Worm (Caenorhabditis elegans): Measurements from ENCODE around the gene srh-298.

srh-298 gene

DNA sequence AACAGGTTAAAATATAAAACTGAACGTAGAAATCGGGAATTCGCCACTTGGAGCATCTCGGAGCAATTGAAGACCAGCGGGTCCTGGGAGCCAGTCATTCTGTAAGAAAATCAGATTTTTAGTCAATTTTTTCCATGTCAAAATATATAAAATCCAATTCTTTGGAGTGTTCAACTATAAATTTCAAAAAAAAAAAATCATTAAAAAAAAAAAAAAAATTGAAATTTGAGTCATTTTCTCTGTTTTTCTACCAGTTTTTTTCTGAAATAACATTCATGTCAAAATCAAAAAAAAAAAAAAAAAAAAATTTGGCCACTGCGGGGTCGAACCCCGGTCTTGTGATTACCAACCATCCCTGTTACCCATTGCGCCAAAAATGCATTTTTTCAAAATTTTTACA is 35.1 kb upstream of the srh-298 start, which contains the start of gene srab-12:
TSS of gene srab-12 (minus strand) at position 101 of the 400 bp plus-strand sequence.
- no peak for TF ChIP-seq nhr-47 (tag; optimal IDR thresholded peaks at IDR 0.05)
- no peak for TF ChIP-seq egl-13 (tag; optimal IDR thresholded peaks at IDR 0.05)
- TF ChIP-seq snu-23 (GFP tag; optimal IDR thresholded peaks at IDR 0.05) = no peak
- TF ChIP-seq isw-1 (GFP tag; IDR thresholded peaks at IDR 0.05) = no peak
- no peak for TF ChIP-seq nhr-76 (tag; optimal IDR thresholded peaks at IDR 0.05)
- TF ChIP-seq mab-9 (GFP tag; IDR thresholded peaks at IDR 0.05) = no peak
- no peak for TF ChIP-seq ama-1 (optimal IDR thresholded peaks at IDR 0.05)
- TF ChIP-seq lin-15B (tag; optimal IDR thresholded peaks at IDR 0.05) = no peak
- no peak for TF ChIP-seq unc-98 (GFP tag; IDR thresholded peaks at IDR 0.05)
- TF ChIP-seq tbx-2 (tag; optimal IDR thresholded peaks at IDR 0.05) = no peak

DNA sequence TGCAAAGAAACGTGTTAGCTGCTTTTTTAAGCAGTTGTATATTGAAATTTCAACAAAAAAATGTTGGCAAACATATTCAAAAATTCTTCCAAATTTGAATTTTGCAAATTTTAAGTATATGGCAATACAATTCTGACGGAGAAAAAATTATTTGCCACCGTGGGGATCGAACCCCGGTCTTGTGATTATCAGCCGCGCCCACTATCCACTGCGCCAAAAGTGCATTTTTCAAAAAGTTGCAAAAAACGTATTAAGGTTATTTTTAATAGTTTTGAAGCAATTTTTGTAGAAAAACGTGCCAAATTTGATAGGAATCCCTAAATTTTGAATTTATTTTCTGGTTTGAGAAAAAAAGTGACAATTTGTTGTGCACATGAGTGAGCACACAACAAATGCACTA is 34.3 kb upstream of the srh-298 start:
- TF ChIP-seq ama-1 (optimal IDR thresholded peaks at IDR 0.05) = no peak
- no peak for TF ChIP-seq dpl-1 (GFP tag; optimal IDR thresholded peaks at IDR 0.05)
- TF ChIP-seq pqm-1 (tag; optimal IDR thresholded peaks at IDR 0.05) = no peak
- TF ChIP-seq snu-23 (GFP tag; optimal IDR thresholded peaks at IDR 0.05) = no peak
- no peak for TF ChIP-seq skn-1 (tag; optimal IDR thresholded peaks at IDR 0.05)
- no peak for TF ChIP-seq zip-4 (GFP tag; optimal IDR thresholded peaks at IDR 0.05)
- no peak for TF ChIP-seq sox-4 (tag; optimal IDR thresholded peaks at IDR 0.05)
- TF ChIP-seq nhr-85 (tag) = no peak
- no peak for TF ChIP-seq nhr-76 (tag; optimal IDR thresholded peaks at IDR 0.05)
- no peak for TF ChIP-seq fkh-8 (tag; optimal IDR thresholded peaks at IDR 0.05)

DNA sequence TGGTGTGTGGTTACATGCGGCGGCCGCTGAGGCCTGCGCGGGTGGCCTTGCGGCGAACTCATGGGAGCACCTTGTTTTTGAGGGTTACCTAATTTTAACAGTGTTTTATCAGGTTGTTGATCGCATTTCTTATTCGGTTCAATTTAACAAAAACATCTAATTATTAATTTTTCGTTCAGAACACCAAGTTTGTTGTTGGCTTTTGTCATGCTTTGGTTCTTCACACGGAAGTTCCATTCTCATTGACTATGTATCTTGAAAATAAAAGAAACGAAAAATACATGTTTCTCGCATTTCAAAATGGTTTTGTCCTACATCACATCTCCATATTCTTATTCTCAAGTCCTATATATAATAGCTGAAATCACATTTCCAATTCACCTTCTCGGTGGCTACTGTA is 28.5 kb upstream of the srh-298 start, which contains the start of gene srh-290:
TSS of gene srh-290 (plus strand) at position 301 of the 400 bp plus-strand sequence.
- TF ChIP-seq unc-130 (tag; optimal IDR thresholded peaks at IDR 0.05) (no peak), nhr-47 (tag; optimal IDR thresholded peaks at IDR 0.05) (no peak), ceh-63 (GFP tag; optimal IDR thresholded peaks at IDR 0.05) (no peak), ceh-88 (GFP tag; IDR thresholded peaks at IDR 0.05) (no peak), nhr-85 (tag) (no peak), lin-15B (tag; optimal IDR thresholded peaks at IDR 0.05) (no peak), hlh-4 (tag; optimal IDR thresholded peaks at IDR 0.05) (no peak), sptf-1 (tag; optimal IDR thresholded peaks at IDR 0.05) (no peak), aha-1 (tag; optimal IDR thresholded peaks at IDR 0.05) (no peak), nhr-20 (tag; optimal IDR thresholded peaks at IDR 0.05) (no peak), tbx-2 (tag; optimal IDR thresholded peaks at IDR 0.05) (no peak), nhr-90 (tag; optimal IDR thresholded peaks at IDR 0.05; ENCODE audit: poor library complexity) (no peak), ces-1 (GFP tag; optimal IDR thresholded peaks at IDR 0.05) (no peak)

DNA sequence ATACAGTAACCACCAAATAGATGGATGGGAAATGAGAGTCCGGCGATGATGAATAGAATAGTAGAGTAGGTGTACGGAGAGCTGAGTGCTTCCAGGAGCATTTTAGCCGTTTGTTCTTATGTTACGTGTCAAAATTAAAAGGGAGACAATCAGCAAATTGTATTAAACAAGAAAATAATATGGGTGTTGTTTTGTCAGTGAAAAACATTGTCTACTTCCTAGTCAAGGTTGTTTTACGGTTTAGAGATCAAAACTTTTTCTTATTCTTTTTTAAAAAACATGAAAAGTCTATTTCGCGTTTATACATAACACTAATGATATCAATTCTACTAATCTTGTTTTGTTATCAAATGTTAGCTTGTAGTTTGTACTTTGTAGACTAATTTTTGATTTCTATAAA is 24.7 kb upstream of the srh-298 start, which contains the start of gene srh-289:
TSS of gene srh-289 (minus strand) at position 101 of the 400 bp plus-strand sequence.
- TF ChIP-seq tlp-1 (tag; optimal IDR thresholded peaks at IDR 0.05) = no peak
- TF ChIP-seq sox-4 (tag; optimal IDR thresholded peaks at IDR 0.05) = no peak
- no peak for TF ChIP-seq nhr-71 (tag; optimal IDR thresholded peaks at IDR 0.05)
- no peak for TF ChIP-seq ceh-88 (GFP tag; IDR thresholded peaks at IDR 0.05)
- TF ChIP-seq C34B4.2 (tag; optimal IDR thresholded peaks at IDR 0.05) = no peak
- TF ChIP-seq dpl-1 (GFP tag; optimal IDR thresholded peaks at IDR 0.05) = no peak
- TF ChIP-seq sptf-1 (tag; optimal IDR thresholded peaks at IDR 0.05) = no peak
- TF ChIP-seq dsc-1 (tag; optimal IDR thresholded peaks at IDR 0.05) = no peak
- TF ChIP-seq jun-1 (tag; optimal IDR thresholded peaks at IDR 0.05) = no peak
- no peak for TF ChIP-seq ceh-63 (GFP tag; optimal IDR thresholded peaks at IDR 0.05)
- TF ChIP-seq lin-13 (GFP tag; optimal IDR thresholded peaks at IDR 0.05) = no peak
- no peak for TF ChIP-seq mdl-1 (tag; optimal IDR thresholded peaks at IDR 0.05)
- no peak for TF ChIP-seq nhr-76 (tag; optimal IDR thresholded peaks at IDR 0.05)
- no peak for TF ChIP-seq hpl-2 (GFP tag; optimal IDR thresholded peaks at IDR 0.05)

DNA sequence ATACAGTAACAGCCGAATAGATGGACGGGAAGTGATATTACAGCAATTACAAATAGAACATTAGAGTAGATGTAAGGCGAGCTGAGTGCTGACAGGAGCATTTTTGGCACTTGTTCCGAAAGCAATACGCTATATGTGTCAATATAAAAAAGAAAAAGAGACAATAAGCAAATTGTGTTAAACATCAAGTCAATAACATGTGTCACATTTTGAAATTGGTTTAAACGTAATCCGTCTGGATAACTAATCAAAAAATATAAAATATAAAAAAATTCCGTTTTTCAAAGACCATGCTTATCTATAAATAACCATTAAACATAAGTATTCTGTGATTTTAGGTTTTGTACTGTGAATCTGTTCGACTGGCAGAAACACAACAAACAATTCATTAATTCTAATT is 23.0 kb upstream of the srh-298 start, which contains the start of gene srh-288:
TSS of gene srh-288 (minus strand) at position 101 of the 400 bp plus-strand sequence.
- TF ChIP-seq swsn-7 (tag; optimal IDR thresholded peaks at IDR 0.05) (no peak), lin-15B (tag; optimal IDR thresholded peaks at IDR 0.05) (no peak), ztf-11 (tag; optimal IDR thresholded peaks at IDR 0.05) (no peak), ets-5 (GFP tag; IDR thresholded peaks at IDR 0.05) (no peak), lsy-2 (tag; optimal IDR thresholded peaks at IDR 0.05) (no peak), alr-1 (tag; optimal IDR thresholded peaks at IDR 0.05; ENCODE audit: borderline replicate concordance) (no peak)
